Worm (Caenorhabditis elegans) whole organism, late embryonic: ENCODE results near the gene Y17G7B.12.

Experiments used
- C38D4.7 ChIP-seq: fragments of 200-800 bp; sonication (Bioruptor generic); optimal IDR thresholded peaks from 2 replicates; lab custom pipeline; 2018; ENCODE audit warnings: mild to moderate bottlenecking, missing genetic modification characterization, moderate library complexity, missing compliant biosample characterization
- F13H6.1 ChIP-seq: sonication (generic microtip); optimal IDR thresholded peaks from 2 replicates; lab custom pipeline; 2016; ENCODE audit warnings: missing genetic modification characterization, missing compliant biosample characterization
- K02D7.2 ChIP-seq: sonication (generic microtip); optimal IDR thresholded peaks from 2 replicates; lab custom pipeline; 2017; ENCODE audit warnings: mild to moderate bottlenecking, missing genetic modification characterization, missing compliant biosample characterization
- K09A11.1 ChIP-seq: sonication (generic microtip); optimal IDR thresholded peaks from 2 replicates; lab custom pipeline; 2017; ENCODE audit warnings: antibody characterized with exemption, mild to moderate bottlenecking, missing genetic modification characterization, missing compliant biosample characterization; ENCODE audit not compliant: insufficient read depth
- Y22D7AL.16 ChIP-seq: sonication (generic microtip); optimal IDR thresholded peaks from 2 replicates; lab custom pipeline; 2016; ENCODE audit warnings: missing genetic modification characterization, missing compliant biosample characterization
- ama-1 ChIP-seq: fragments of 150-350 bp; optimal IDR thresholded peaks from 2 replicates; lab custom pipeline; 2014
- ceh-14 ChIP-seq: sonication (generic microtip); optimal IDR thresholded peaks from 2 replicates; lab custom pipeline; 2016; ENCODE audit warnings: missing genotype, missing genetic modification characterization, missing compliant biosample characterization
- ceh-18 ChIP-seq: sonication (generic microtip); optimal IDR thresholded peaks from 2 replicates; lab custom pipeline; 2016; ENCODE audit warnings: missing genetic modification characterization, missing compliant biosample characterization
- ceh-19 ChIP-seq: fragments of 200-800 bp; sonication (Bioruptor generic); optimal IDR thresholded peaks from 2 replicates; lab custom pipeline; 2018; ENCODE audit warnings: mild to moderate bottlenecking, missing genetic modification characterization, missing compliant biosample characterization
- ceh-2 ChIP-seq: sonication (generic microtip); optimal IDR thresholded peaks from 2 replicates; lab custom pipeline; 2016; ENCODE audit warnings: missing genotype, missing genetic modification characterization, missing compliant biosample characterization
- ceh-22 ChIP-seq: sonication (generic microtip); optimal IDR thresholded peaks from 2 replicates; lab custom pipeline; 2017; ENCODE audit warnings: missing biosample characterization, missing genetic modification characterization
- ceh-30 ChIP-seq: fragments of 150-350 bp; optimal IDR thresholded peaks from 2 replicates; lab custom pipeline; 2014; ENCODE audit warnings: missing biosample characterization, missing genetic modification characterization
- ceh-34 ChIP-seq: sonication (generic microtip); optimal IDR thresholded peaks from 2 replicates; lab custom pipeline; 2016; ENCODE audit warnings: mild to moderate bottlenecking, missing genetic modification characterization, missing compliant biosample characterization
- ceh-45 ChIP-seq: fragments of 200-800 bp; sonication (Bioruptor generic); IDR thresholded peaks from 2 replicates; pipeline ENCODE4 v1.3.6; 2022; ENCODE audit warnings: missing genetic modification reagents, missing genetic modification characterization, missing compliant biosample characterization
- ceh-9 ChIP-seq: sonication (generic microtip); optimal IDR thresholded peaks from 2 replicates; lab custom pipeline; 2016; ENCODE audit warnings: mild to moderate bottlenecking, missing genetic modification characterization, inconsistent platforms, missing compliant biosample characterization
- che-1 ChIP-seq: sonication (generic microtip); optimal IDR thresholded peaks from 2 replicates; lab custom pipeline; 2016; ENCODE audit warnings: mild to moderate bottlenecking, missing genetic modification characterization, missing compliant biosample characterization
- dmd-4 ChIP-seq: sonication (generic microtip); optimal IDR thresholded peaks from 2 replicates; lab custom pipeline; 2016; ENCODE audit warnings: borderline replicate concordance, missing genetic modification characterization, missing compliant biosample characterization
- dve-1 ChIP-seq: sonication (generic microtip); optimal IDR thresholded peaks from 2 replicates; lab custom pipeline; 2017; ENCODE audit warnings: antibody characterized with exemption, mild to moderate bottlenecking, missing genetic modification characterization, missing compliant biosample characterization
- elt-2 ChIP-seq: sonication (generic microtip); optimal IDR thresholded peaks from 2 replicates; lab custom pipeline; 2016; ENCODE audit warnings: missing genetic modification reagents, missing genetic modification characterization, missing compliant biosample characterization
- ets-4 ChIP-seq: sonication (generic microtip); optimal IDR thresholded peaks from 2 replicates; lab custom pipeline; 2016; ENCODE audit warnings: missing genetic modification characterization, missing compliant biosample characterization
- fkh-10 ChIP-seq: fragments of 150-350 bp; optimal IDR thresholded peaks from 2 replicates; lab custom pipeline; 2014; ENCODE audit warnings: missing biosample characterization, missing genetic modification reagents, missing genetic modification characterization
- fkh-6 ChIP-seq: sonication (generic microtip); optimal IDR thresholded peaks from 2 replicates; lab custom pipeline; 2016; ENCODE audit warnings: missing genetic modification characterization, missing compliant biosample characterization
- gmeb-2 ChIP-seq: sonication (generic microtip); optimal IDR thresholded peaks from 2 replicates; lab custom pipeline; 2016; ENCODE audit warnings: missing genetic modification characterization, inconsistent platforms, missing compliant biosample characterization
- hlh-13 ChIP-seq: fragments of 200-800 bp; sonication (Bioruptor generic); optimal IDR thresholded peaks from 2 replicates; lab custom pipeline; 2018; ENCODE audit warnings: mild to moderate bottlenecking, missing genetic modification characterization, missing compliant biosample characterization
- hlh-15 ChIP-seq: sonication (generic microtip); optimal IDR thresholded peaks from 2 replicates; lab custom pipeline; 2016; ENCODE audit warnings: missing genetic modification characterization, missing compliant biosample characterization
- hlh-30 ChIP-seq: sonication (generic microtip); optimal IDR thresholded peaks from 2 replicates; lab custom pipeline; 2017; ENCODE audit warnings: antibody characterized with exemption, missing genetic modification characterization, missing compliant biosample characterization; ENCODE audit not compliant: insufficient read depth
- hlh-6 ChIP-seq: sonication (generic microtip); optimal IDR thresholded peaks from 2 replicates; lab custom pipeline; 2016; ENCODE audit warnings: missing genotype, missing genetic modification characterization, missing compliant biosample characterization
- hlh-8 ChIP-seq: sonication (generic microtip); optimal IDR thresholded peaks from 2 replicates; lab custom pipeline; 2016; ENCODE audit warnings: missing genotype, missing genetic modification characterization, missing compliant biosample characterization
- lim-6 ChIP-seq: sonication (generic microtip); optimal IDR thresholded peaks from 2 replicates; lab custom pipeline; 2016; ENCODE audit warnings: missing genetic modification characterization, missing compliant biosample characterization
- madf-2 ChIP-seq: sonication (generic microtip); optimal IDR thresholded peaks from 2 replicates; lab custom pipeline; 2017; ENCODE audit warnings: missing genetic modification characterization, missing compliant biosample characterization
- mec-3 ChIP-seq: sonication (generic microtip); optimal IDR thresholded peaks from 2 replicates; lab custom pipeline; 2016; ENCODE audit warnings: borderline replicate concordance, missing genetic modification characterization, missing compliant biosample characterization
- nfya-1 ChIP-seq: sonication (generic microtip); optimal IDR thresholded peaks from 2 replicates; lab custom pipeline; 2017; ENCODE audit warnings: missing genetic modification characterization, mild to moderate bottlenecking, missing compliant biosample characterization, antibody characterized with exemption, moderate library complexity
- nhr-11 ChIP-seq: fragments of 150-350 bp; optimal IDR thresholded peaks from 2 replicates; lab custom pipeline; 2014; ENCODE audit warnings: missing biosample characterization, missing genetic modification characterization
- pat-9 ChIP-seq: fragments of 200-800 bp; sonication (Bioruptor generic); optimal IDR thresholded peaks from 2 replicates; lab custom pipeline; 2018; ENCODE audit warnings: mild to moderate bottlenecking, missing genetic modification characterization, moderate library complexity, missing compliant biosample characterization
- pax-1 ChIP-seq: fragments of 150-350 bp; optimal IDR thresholded peaks from 2 replicates; lab custom pipeline; 2014; ENCODE audit warnings: missing biosample characterization, missing genetic modification characterization
- pha-2 ChIP-seq: sonication (generic microtip); optimal IDR thresholded peaks from 2 replicates; lab custom pipeline; 2017; ENCODE audit warnings: mild to moderate bottlenecking, missing genetic modification characterization, missing compliant biosample characterization
- pqm-1 ChIP-seq: sonication (generic microtip); optimal IDR thresholded peaks from 2 replicates; lab custom pipeline; 2016; ENCODE audit warnings: missing genetic modification characterization, missing compliant biosample characterization
- rnt-1 ChIP-seq: sonication (generic microtip); optimal IDR thresholded peaks from 2 replicates; lab custom pipeline; 2016; ENCODE audit warnings: missing genetic modification characterization, missing compliant biosample characterization
- sox-2 ChIP-seq: fragments of 200-800 bp; sonication (Bioruptor generic); IDR thresholded peaks from 2 replicates; pipeline ENCODE4 v1.3.6; 2022; ENCODE audit warnings: missing genetic modification reagents, missing genetic modification characterization, missing compliant biosample characterization
- sox-4 ChIP-seq: sonication (generic microtip); optimal IDR thresholded peaks from 2 replicates; lab custom pipeline; 2017; ENCODE audit warnings: mild to moderate bottlenecking, missing genetic modification characterization, inconsistent platforms, missing compliant biosample characterization
- tbx-2 ChIP-seq: sonication (generic microtip); optimal IDR thresholded peaks from 2 replicates; lab custom pipeline; 2016; ENCODE audit warnings: missing genetic modification characterization, missing compliant biosample characterization
- tbx-7 ChIP-seq: sonication (generic microtip); optimal IDR thresholded peaks from 2 replicates; lab custom pipeline; 2016; ENCODE audit warnings: missing genotype, missing genetic modification characterization, missing compliant biosample characterization
- ttx-3 ChIP-seq: sonication (generic microtip); optimal IDR thresholded peaks from 2 replicates; lab custom pipeline; 2016; ENCODE audit warnings: missing genetic modification reagents, missing genetic modification characterization, missing compliant biosample characterization
- unc-3 ChIP-seq, 2 experiments: fragments of 200-800 bp in 1 of 2; sonication (Bioruptor generic) in 1 of 2; sonication (generic microtip) in 1 of 2; conservative IDR thresholded peaks in 1 of 2; optimal IDR thresholded peaks in 1 of 2; 2 replicates each; pipeline versions ENCODE4 v1.3.6 to Lab custom; 2016 to 2022; ENCODE audit warnings: missing compliant biosample characterization in 2 of 2, missing genetic modification characterization in 2 of 2, missing genetic modification reagents in 1 of 2
- unc-42 ChIP-seq: sonication (generic microtip); optimal IDR thresholded peaks from 2 replicates; lab custom pipeline; 2016; ENCODE audit warnings: missing genotype, missing genetic modification characterization, missing compliant biosample characterization
- unc-86 ChIP-seq: sonication (generic microtip); optimal IDR thresholded peaks from 2 replicates; lab custom pipeline; 2016; ENCODE audit warnings: missing genetic modification characterization, missing compliant biosample characterization
- ztf-16 ChIP-seq: sonication (generic microtip); optimal IDR thresholded peaks from 2 replicates; lab custom pipeline; 2017; ENCODE audit warnings: missing genetic modification characterization, missing compliant biosample characterization

Gene Y17G7B.12

ce11 chrII:11978920-11979319 is 44.7 kb upstream of the Y17G7B.12 start:
- TF ChIP-seq ceh-45: no peak
- TF ChIP-seq ceh-18 (tag; lab: Kevin White, UChicago): no peak
- TF ChIP-seq pat-9: no peak
- TF ChIP-seq F13H6.1 (tag; lab: Kevin White, UChicago): no peak
- no peak for TF ChIP-seq ceh-14 (tag; lab: Kevin White, UChicago)
- no peak for TF ChIP-seq pqm-1
- no peak for TF ChIP-seq hlh-8 (tag; lab: Kevin White, UChicago)
- TF ChIP-seq tbx-2 (tag; lab: Kevin White, UChicago): no peak
- TF ChIP-seq gmeb-2 (tag; lab: Kevin White, UChicago): no peak
- TF ChIP-seq madf-2 (tag; lab: Kevin White, UChicago): no peak
- no peak for TF ChIP-seq mec-3
- no peak for TF ChIP-seq ztf-16 (tag; lab: Kevin White, UChicago)

DNA sequence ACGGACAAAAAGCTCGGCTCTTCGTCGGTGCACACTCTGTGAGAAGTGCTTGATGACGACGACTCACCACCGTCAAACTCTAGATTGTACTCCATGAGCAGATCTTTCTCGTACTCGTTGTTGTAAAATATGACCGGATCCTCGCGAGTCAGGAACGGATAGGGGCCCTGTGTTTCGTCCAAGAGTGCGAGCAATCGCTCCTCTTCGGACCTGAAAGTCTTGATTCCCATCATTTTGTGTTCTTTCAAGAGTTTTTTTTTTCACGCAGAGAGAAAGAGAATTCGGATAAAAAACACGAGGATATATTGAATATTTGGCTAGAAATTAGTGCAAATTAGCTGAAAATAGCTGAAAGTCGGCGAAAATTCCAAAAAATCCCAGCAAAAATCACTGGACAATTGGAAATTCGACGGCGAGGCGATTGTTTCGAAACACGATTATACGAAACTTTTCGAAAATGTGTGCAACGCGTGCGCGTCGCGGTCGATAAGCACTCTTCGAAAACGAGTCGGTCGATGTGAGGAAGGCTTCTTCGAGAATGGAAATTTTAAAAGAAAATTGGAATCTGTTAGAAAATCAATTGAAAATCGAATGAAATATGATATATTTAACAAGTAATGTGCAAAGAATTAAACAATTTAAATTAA is 44.1 kb upstream of the Y17G7B.12 start, which contains the start of the genes ash-2 and Y17G7B.20:
Gene ash-2 (plus strand): TSS at position 390 of the 647 bp plus-strand sequence.
Gene Y17G7B.20 (minus strand): TSS at position 396 of the 647 bp plus-strand sequence.
- TF ChIP-seq unc-86 (tag; lab: Kevin White, UChicago) (no peak), hlh-30 (tag; lab: Kevin White, UChicago) (no peak), rnt-1 (no peak), ceh-34 (tag; lab: Kevin White, UChicago) (no peak), nfya-1 (tag; lab: Kevin White, UChicago) (peak; percentile 0), dmd-4 (no peak), unc-3 (GFP tag; conservative IDR thresholded peaks at IDR 0.05; lab: Robert Waterston, UW) (no peak), unc-3 (tag; optimal IDR thresholded peaks at IDR 0.05; lab: Kevin White, UChicago) (peak; percentile 41), madf-2 (tag; lab: Kevin White, UChicago) (no peak), lim-6 (no peak), elt-2 (tag; lab: Kevin White, UChicago) (no peak), dve-1 (tag; lab: Kevin White, UChicago) (no peak), pax-1 (tag; lab: Kevin White, UChicago) (no peak), ceh-30 (tag; lab: Kevin White, UChicago) (no peak), hlh-15 (tag; lab: Kevin White, UChicago) (no peak), K02D7.2 (tag; lab: Kevin White, UChicago) (no peak), ceh-18 (tag; lab: Kevin White, UChicago) (no peak), ama-1 (lab: Kevin White, UChicago) (peak; percentile 45), C38D4.7 (GFP tag; lab: Kevin White, UChicago) (no peak), K09A11.1 (tag; lab: Kevin White, UChicago) (no peak), ceh-2 (peak; percentile 14), ceh-45 (no peak), ceh-9 (no peak)

DNA sequence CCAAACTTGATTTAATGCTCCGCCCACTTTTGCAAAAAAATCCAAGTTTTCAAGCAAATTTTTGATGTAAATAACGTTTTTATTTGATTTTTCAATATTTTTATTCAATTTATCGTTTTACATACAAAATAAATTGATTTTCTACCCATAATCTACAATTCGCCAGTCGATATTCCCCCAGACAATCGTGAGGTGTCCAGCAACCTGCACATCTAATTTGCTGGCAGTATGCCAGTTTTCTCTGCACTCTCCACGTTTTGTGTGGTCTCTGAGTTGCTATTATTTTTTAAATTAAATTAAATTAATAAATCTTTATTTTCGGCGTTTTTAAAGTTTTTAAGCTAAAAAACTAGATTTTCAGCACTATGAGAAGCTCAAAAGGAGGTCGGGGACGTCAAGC is 43.6 kb upstream of the Y17G7B.12 start:
- TF ChIP-seq unc-42 (tag; lab: Kevin White, UChicago) (peak; percentile 92), ceh-45 (no peak), fkh-10 (no peak), nfya-1 (tag; lab: Kevin White, UChicago) (peak; percentile 60), nhr-11 (tag; lab: Kevin White, UChicago) (no peak), ceh-30 (tag; lab: Kevin White, UChicago) (no peak), sox-4 (tag; lab: Kevin White, UChicago) (no peak), hlh-13 (GFP tag; lab: Kevin White, UChicago) (no peak), sox-2 (GFP tag; lab: Robert Waterston, UW) (no peak), K09A11.1 (tag; lab: Kevin White, UChicago) (no peak), che-1 (tag; lab: Kevin White, UChicago) (no peak), dve-1 (tag; lab: Kevin White, UChicago) (no peak), pha-2 (no peak), tbx-7 (tag; lab: Kevin White, UChicago) (peak; percentile 34), ets-4 (tag; lab: Kevin White, UChicago) (peak; percentile 69), tbx-2 (tag; lab: Kevin White, UChicago) (peak; percentile 79), Y22D7AL.16 (tag; lab: Kevin White, UChicago) (no peak), C38D4.7 (GFP tag; lab: Kevin White, UChicago) (no peak), lim-6 (no peak), ceh-19 (GFP tag; lab: Kevin White, UChicago) (peak; percentile 13), hlh-6 (tag; lab: Kevin White, UChicago) (no peak), ttx-3 (tag; lab: Kevin White, UChicago) (peak; percentile 32), madf-2 (tag; lab: Kevin White, UChicago) (peak; percentile 7), ceh-14 (tag; lab: Kevin White, UChicago) (peak; percentile 78), ceh-9 (no peak), ceh-22 (tag; lab: Kevin White, UChicago) (no peak), fkh-6 (tag; lab: Kevin White, UChicago) (no peak)
